Worm (Caenorhabditis elegans) whole organism, L4/young adult: Measurements from ENCODE around the gene ama-1.

Source experiments
- W03F9.2 ChIP-seq: fragments of 150-350 bp; optimal IDR thresholded peaks from 2 replicates; lab custom pipeline; 2014; ENCODE audit warnings: missing biosample characterization, missing genetic modification characterization
- dao-5 ChIP-seq: sonication (generic microtip); optimal IDR thresholded peaks from 2 replicates; lab custom pipeline; 2016; ENCODE audit warnings: missing genotype, missing genetic modification characterization, moderate library complexity, missing compliant biosample characterization
- him-1 ChIP-seq: sonication (generic microtip); optimal IDR thresholded peaks from 2 replicates; lab custom pipeline; 2016; ENCODE audit warnings: missing genotype, missing genetic modification reagents, missing genetic modification characterization, missing compliant biosample characterization

Gene ama-1

ce11 chrIV:4307227-4307946, 59.5 kb downstream of the ama-1 start, which contains the start of gene set-9:
set-9 (plus strand) TSS chrIV:4307896.
- TF ChIP-seq W03F9.2 (tag; lab: Kevin White, UChicago) (no peak), dao-5 (tag; lab: Kevin White, UChicago) (no peak), him-1 (tag; lab: Kevin White, UChicago) (no peak)
